Fruit fly (Drosophila melanogaster) whole organism, embryonic: Measurements from ENCODE around the gene CG7272.

Source experiments
- Atf6 ChIP-seq: fragments of 200-800 bp; sonication (Bioruptor generic); IDR thresholded peaks from 2 replicates; pipeline ENCODE4 v1.3.6; 2022; ENCODE audit warnings: missing biosample characterization, missing genetic modification characterization
- B-H2 ChIP-seq: fragments of 200-800 bp; sonication (Bioruptor generic); optimal IDR thresholded peaks from 2 replicates; lab custom pipeline; 2018; ENCODE audit warnings: missing biosample characterization, mild to moderate bottlenecking, missing genetic modification characterization
- Bgb ChIP-seq: fragments of 200-800 bp; sonication (Bioruptor generic); IDR thresholded peaks from 2 replicates; pipeline ENCODE4 v1.3.6; 2022; ENCODE audit warnings: missing biosample characterization, missing genetic modification characterization; ENCODE audit not compliant: partially characterized antibody
- Blimp-1 ChIP-seq: fragments of 200-800 bp; sonication (Bioruptor generic); optimal IDR thresholded peaks from 3 replicates; lab custom pipeline; 2018; ENCODE audit warnings: missing biosample characterization, missing genetic modification characterization, mild to moderate bottlenecking, moderate library complexity, missing genetic modification reagents
- CG13296 ChIP-seq: fragments of 200-800 bp; sonication (Bioruptor generic); optimal IDR thresholded peaks from 3 replicates; lab custom pipeline; 2018; ENCODE audit warnings: missing biosample characterization, mild to moderate bottlenecking, missing genetic modification characterization
- CG13424 ChIP-seq: fragments of 200-800 bp; sonication (Bioruptor generic); optimal IDR thresholded peaks from 2 replicates; lab custom pipeline; 2019; ENCODE audit warnings: missing biosample characterization, mild to moderate bottlenecking, missing genetic modification characterization, moderate library complexity
- CG15269 ChIP-seq: fragments of 200-800 bp; sonication (Bioruptor generic); optimal IDR thresholded peaks from 2 replicates; lab custom pipeline; 2018; ENCODE audit warnings: missing biosample characterization, mild to moderate bottlenecking, missing genetic modification characterization, moderate library complexity
- CG18011 ChIP-seq: fragments of 200-800 bp; sonication (Bioruptor generic); optimal IDR thresholded peaks from 2 replicates; lab custom pipeline; 2017; ENCODE audit warnings: missing biosample characterization, missing genetic modification characterization, mild to moderate bottlenecking, moderate library complexity, missing genotype
- CG30403 ChIP-seq: fragments of 200-800 bp; sonication (Bioruptor generic); optimal IDR thresholded peaks from 3 replicates; lab custom pipeline; 2016; ENCODE audit warnings: missing biosample characterization, missing genetic modification characterization
- CG3281 ChIP-seq: fragments of 200-800 bp; sonication (Bioruptor generic); optimal IDR thresholded peaks from 3 replicates; lab custom pipeline; 2017; ENCODE audit warnings: missing biosample characterization, mild to moderate bottlenecking, missing genetic modification characterization
- CG34422 ChIP-seq: fragments of 200-800 bp; sonication (Bioruptor generic); IDR thresholded peaks from 3 replicates; pipeline ENCODE4 v1.3.6; 2022; ENCODE audit warnings: missing biosample characterization, missing genetic modification characterization
- CG6689 ChIP-seq: fragments of 200-800 bp; sonication (Bioruptor generic); IDR thresholded peaks from 2 replicates; pipeline ENCODE4 v1.3.6; 2022; ENCODE audit warnings: missing biosample characterization, missing genetic modification characterization
- CG7745 ChIP-seq: fragments of 200-800 bp; sonication (Bioruptor generic); optimal IDR thresholded peaks from 2 replicates; lab custom pipeline; 2018; ENCODE audit warnings: missing biosample characterization, mild to moderate bottlenecking, missing genetic modification characterization, moderate library complexity
- CG7928 ChIP-seq: fragments of 200-800 bp; sonication (Bioruptor generic); optimal IDR thresholded peaks from 2 replicates; lab custom pipeline; 2017; ENCODE audit warnings: missing biosample characterization, mild to moderate bottlenecking, missing genetic modification characterization
- CTCF ChIP-seq: fragments of 200-800 bp; sonication (Bioruptor generic); optimal IDR thresholded peaks from 2 replicates; lab custom pipeline; 2017; ENCODE audit warnings: missing biosample characterization, mild to moderate bottlenecking, missing genetic modification characterization, moderate library complexity
- D ChIP-seq, 2 experiments: fragments of 200-800 bp in 1 of 2; fragments of >200 bp in 1 of 2; sonication (Bioruptor generic) in 1 of 2; optimal IDR thresholded peaks; 2 replicates in 1 of 2; 3 replicates in 1 of 2; lab custom pipeline; 2017; ENCODE audit warnings: mild to moderate bottlenecking in 1 of 2, missing biosample characterization in 1 of 2, missing genetic modification characterization in 1 of 2, missing genetic modification reagents in 1 of 2
- D19A ChIP-seq: fragments of 200-800 bp; optimal IDR thresholded peaks from 3 replicates; lab custom pipeline; 2019; ENCODE audit warnings: missing biosample characterization, mild to moderate bottlenecking, missing genetic modification characterization, moderate library complexity
- Dek ChIP-seq: fragments of 200-800 bp; sonication (Bioruptor generic); optimal IDR thresholded peaks from 3 replicates; lab custom pipeline; 2019; ENCODE audit warnings: missing biosample characterization, mild to moderate bottlenecking, missing genetic modification characterization, moderate library complexity
- Drgx ChIP-seq: fragments of 200-800 bp; sonication (Bioruptor generic); IDR thresholded peaks from 2 replicates; pipeline ENCODE4 v1.3.6; 2022; ENCODE audit warnings: missing biosample characterization, missing genetic modification characterization
- NFAT ChIP-seq: fragments of 200-800 bp; sonication (Bioruptor generic); IDR thresholded peaks from 2 replicates; pipeline ENCODE4 v1.3.6; 2022; ENCODE audit warnings: missing biosample characterization, missing genetic modification characterization
- Vsx1 ChIP-seq: fragments of 200-800 bp; sonication (Bioruptor generic); optimal IDR thresholded peaks from 2 replicates; lab custom pipeline; 2017; ENCODE audit warnings: missing biosample characterization, mild to moderate bottlenecking, missing genetic modification characterization, missing genetic modification reagents
- amos ChIP-seq: fragments of 200-800 bp; sonication (Bioruptor generic); IDR thresholded peaks from 2 replicates; pipeline ENCODE4 v1.3.6; 2022; ENCODE audit warnings: missing biosample characterization, missing genetic modification characterization; ENCODE audit not compliant: partially characterized antibody
- ash1 ChIP-seq: fragments of 200-800 bp; sonication (Bioruptor generic); optimal IDR thresholded peaks from 2 replicates; lab custom pipeline; 2018; ENCODE audit warnings: missing biosample characterization, mild to moderate bottlenecking, missing genetic modification characterization
- bab2 ChIP-seq: fragments of 200-800 bp; sonication (Bioruptor generic); optimal IDR thresholded peaks from 2 replicates; lab custom pipeline; 2016; ENCODE audit warnings: missing biosample characterization, missing genetic modification characterization
- bigmax ChIP-seq: fragments of 200-800 bp; sonication (Bioruptor generic); optimal IDR thresholded peaks from 2 replicates; lab custom pipeline; 2018; ENCODE audit warnings: missing biosample characterization, mild to moderate bottlenecking, missing genetic modification characterization
- caup ChIP-seq: fragments of 200-800 bp; sonication (Bioruptor generic); optimal IDR thresholded peaks from 3 replicates; lab custom pipeline; 2017; ENCODE audit warnings: missing biosample characterization, mild to moderate bottlenecking, missing genetic modification characterization, moderate library complexity; ENCODE audit not compliant: severe bottlenecking
- crp ChIP-seq, 2 experiments: fragments of 200-800 bp; sonication (Bioruptor generic); optimal IDR thresholded peaks; 2 replicates in 1 of 2; 3 replicates in 1 of 2; lab custom pipeline; 2017; ENCODE audit warnings: missing biosample characterization in 2 of 2, missing genetic modification characterization in 2 of 2, mild to moderate bottlenecking in 1 of 2, moderate library complexity in 1 of 2
- danr ChIP-seq: fragments of 200-800 bp; sonication (Bioruptor generic); IDR thresholded peaks from 2 replicates; pipeline ENCODE4 v1.3.6; 2022; ENCODE audit warnings: missing biosample characterization, missing genetic modification characterization
- eyg ChIP-seq: fragments of 200-800 bp; sonication (Bioruptor generic); optimal IDR thresholded peaks from 3 replicates; lab custom pipeline; 2016; ENCODE audit warnings: missing biosample characterization, missing genetic modification characterization
- grn ChIP-seq: fragments of 200-800 bp; sonication (Bioruptor generic); optimal IDR thresholded peaks from 3 replicates; lab custom pipeline; 2017; ENCODE audit warnings: missing biosample characterization, missing genetic modification characterization
- ken ChIP-seq: fragments of 200-800 bp; sonication (Bioruptor generic); IDR thresholded peaks from 3 replicates; pipeline ENCODE4 v1.3.6; 2022; ENCODE audit warnings: missing biosample characterization, missing genetic modification characterization
- lilli ChIP-seq: fragments of 200-800 bp; sonication (Bioruptor generic); optimal IDR thresholded peaks from 3 replicates; lab custom pipeline; 2016; ENCODE audit warnings: missing biosample characterization, missing genetic modification characterization
- mam ChIP-seq: fragments of 200-800 bp; sonication (Bioruptor generic); optimal IDR thresholded peaks from 3 replicates; lab custom pipeline; 2016; ENCODE audit warnings: missing biosample characterization, missing genetic modification characterization
- mirr ChIP-seq: fragments of 200-800 bp; sonication (Bioruptor generic); optimal IDR thresholded peaks from 3 replicates; lab custom pipeline; 2018; ENCODE audit warnings: missing biosample characterization, mild to moderate bottlenecking, missing genetic modification characterization
- mld ChIP-seq: fragments of 200-800 bp; sonication (Bioruptor generic); IDR thresholded peaks from 3 replicates; pipeline ENCODE4 v1.3.6; 2022; ENCODE audit warnings: missing biosample characterization, missing genetic modification characterization; ENCODE audit not compliant: partially characterized antibody
- nmo ChIP-seq: fragments of 200-800 bp; sonication (Bioruptor generic); optimal IDR thresholded peaks from 2 replicates; lab custom pipeline; 2018; ENCODE audit warnings: missing biosample characterization, mild to moderate bottlenecking, missing genetic modification characterization, moderate library complexity
- oc ChIP-seq: fragments of 200-800 bp; sonication (Bioruptor generic); optimal IDR thresholded peaks from 2 replicates; lab custom pipeline; 2018; ENCODE audit warnings: missing biosample characterization, mild to moderate bottlenecking, missing genetic modification characterization, moderate library complexity
- otp ChIP-seq: fragments of 200-800 bp; sonication (Bioruptor generic); IDR thresholded peaks from 3 replicates; pipeline ENCODE4, ENCODE4 v1.3.6; 2022; ENCODE audit warnings: missing biosample characterization, missing genetic modification characterization
- pho ChIP-seq: fragments of 200-800 bp; sonication (Bioruptor generic); optimal IDR thresholded peaks from 2 replicates; lab custom pipeline; 2016; ENCODE audit warnings: missing biosample characterization, missing genetic modification characterization
- pum ChIP-seq: fragments of 200-800 bp; sonication (Bioruptor generic); optimal IDR thresholded peaks from 2 replicates; lab custom pipeline; 2016; ENCODE audit warnings: missing biosample characterization, missing genetic modification characterization
- row ChIP-seq: fragments of 200-800 bp; sonication (Bioruptor generic); IDR thresholded peaks from 3 replicates; pipeline ENCODE4 v1.3.6; 2022; ENCODE audit warnings: missing biosample characterization, missing genetic modification characterization
- seq ChIP-seq: fragments of 200-800 bp; sonication (Bioruptor generic); IDR thresholded peaks from 2 replicates; pipeline ENCODE4 v1.3.6; 2022; ENCODE audit warnings: missing biosample characterization, missing genetic modification characterization
- sna ChIP-seq: fragments of 200-800 bp; sonication (Bioruptor generic); IDR thresholded peaks from 2 replicates; pipeline ENCODE4 v1.3.6; 2022; ENCODE audit warnings: missing biosample characterization, missing genetic modification characterization; ENCODE audit not compliant: partially characterized antibody
- sob ChIP-seq: fragments of 200-800 bp; sonication (Bioruptor generic); IDR thresholded peaks from 2 replicates; pipeline ENCODE4 v1.3.6; 2022; ENCODE audit warnings: missing biosample characterization, missing genetic modification characterization
- trem ChIP-seq: fragments of 200-800 bp; optimal IDR thresholded peaks from 3 replicates; lab custom pipeline; 2019; ENCODE audit warnings: missing biosample characterization, mild to moderate bottlenecking, missing genetic modification characterization, moderate library complexity
- unpg ChIP-seq: fragments of 200-800 bp; sonication (Bioruptor generic); optimal IDR thresholded peaks from 3 replicates; lab custom pipeline; 2018; ENCODE audit warnings: missing biosample characterization, mild to moderate bottlenecking, missing genetic modification characterization, moderate library complexity
- wdn ChIP-seq: fragments of 200-800 bp; sonication (Bioruptor generic); IDR thresholded peaks from 2 replicates; pipeline ENCODE4 v1.3.6; 2022; ENCODE audit warnings: missing biosample characterization, missing genetic modification characterization

The CG7272 gene

dm6 chr3L:15500813-15501645, at the start of gene CG7272 (continued):
- TF ChIP-seq D (optimal IDR thresholded peaks at IDR 0.05; lab: Kevin White, UChicago) (no peak), D (GFP tag; optimal IDR thresholded peaks at IDR 0.05; lab: Kevin White, UChicago) (no peak), ash1 (GFP tag; lab: Kevin White, UChicago) (no peak), crp (GFP tag; optimal IDR thresholded peaks at IDR 0.05; lab: Kevin White, UChicago) (peak in 1 of 2 experiments; percentile 5), oc (tag; lab: Kevin White, UChicago) (peak; percentile 7), CG34422 (GFP tag; lab: Robert Waterston, UW) (peak; percentile 62; the same call in 1 of the 3 replicates), pum (GFP tag; lab: Kevin White, UChicago) (no peak), row (GFP tag; lab: Robert Waterston, UW) (peak; percentile 52; the same call in 2 of the 3 replicates), CG7745 (tag; lab: Kevin White, UChicago) (no peak), Dek (tag; lab: Kevin White, UChicago) (peak; percentile 17), sna (GFP tag; lab: Robert Waterston, UW) (0 out of 2 replicates have a peak, but pooled peaks have one; percentile 36), ken (GFP tag; lab: Robert Waterston, UW) (no peak), B-H2 (GFP tag; lab: Kevin White, UChicago) (peak; percentile 58), mam (GFP tag; lab: Kevin White, UChicago) (peak; percentile 29), Drgx (peak; percentile 15; the same call in 1 of the 2 replicates), pho (GFP tag; lab: Kevin White, UChicago) (peak; percentile 22), CG13424 (no peak), nmo (GFP tag; lab: Kevin White, UChicago) (peak; percentile 19), amos (GFP tag; lab: Robert Waterston, UW) (peak; percentile 54; the same call in 1 of the 2 replicates), CG18011 (GFP tag; lab: Kevin White, UChicago) (peak; percentile 22), bab2 (GFP tag; lab: Kevin White, UChicago) (peak; percentile 8), unpg (GFP tag; lab: Kevin White, UChicago) (peak; percentile 7), CG30403 (GFP tag; lab: Kevin White, UChicago) (no peak), seq (GFP tag; lab: Robert Waterston, UW) (peak; percentile 23; the same call in 1 of the 2 replicates), trem (tag; lab: Kevin White, UChicago) (peak; percentile 97), danr (GFP tag; lab: Robert Waterston, UW) (no peak), CTCF (GFP tag; lab: Kevin White, UChicago) (peak; percentile 23), Vsx1 (no peak), sob (GFP tag; lab: Robert Waterston, UW) (peak; percentile 15; the same call in 1 of the 2 replicates), Atf6 (GFP tag; lab: Robert Waterston, UW) (peak; percentile 20; the same call in 1 of the 2 replicates), NFAT (GFP tag; lab: Robert Waterston, UW) (peak; percentile 64; the same call in 1 of the 2 replicates), CG13296 (GFP tag; lab: Kevin White, UChicago) (peak; percentile 34), mld (GFP tag; lab: Robert Waterston, UW) (0 out of 3 replicates have a peak, but pooled peaks have one; percentile 17), eyg (GFP tag; lab: Kevin White, UChicago) (peak; percentile 18), otp (GFP tag; lab: Robert Waterston, UW) (0 out of 3 replicates have a peak, but pooled peaks have one; percentile 6), CG7928 (GFP tag; lab: Kevin White, UChicago) (no peak), CG3281 (GFP tag; lab: Kevin White, UChicago) (peak; percentile 3), Blimp-1 (GFP tag; lab: Kevin White, UChicago) (peak; percentile 17), caup (peak; percentile 38), CG15269 (tag; lab: Kevin White, UChicago) (peak; percentile 27), CG6689 (GFP tag; lab: Robert Waterston, UW) (no peak), wdn (GFP tag; lab: Robert Waterston, UW) (no peak), Bgb (GFP tag; lab: Robert Waterston, UW) (peak; percentile 68; the same call in 1 of the 2 replicates), bigmax (GFP tag; lab: Kevin White, UChicago) (peak; percentile 27), grn (GFP tag; lab: Kevin White, UChicago) (peak; percentile 14), mirr (GFP tag; lab: Kevin White, UChicago) (peak; percentile 65), D19A (tag; lab: Kevin White, UChicago) (peak; percentile 73), lilli (peak; percentile 37)
